Worm (Caenorhabditis elegans): ENCODE measurements around the gene F18E3.12.

ce11 chrV:7400095-7400494 is 14.7 kb upstream of the F18E3.12 start, which contains the start of gene cnc-9:
- no peak for TF ChIP-seq R02D3.7 (tag; optimal IDR thresholded peaks at IDR 0.05)
- TF ChIP-seq nhr-12 (tag; optimal IDR thresholded peaks at IDR 0.05): no peak
- TF ChIP-seq unc-39 (tag; optimal IDR thresholded peaks at IDR 0.05): no peak
- TF ChIP-seq ama-1 (optimal IDR thresholded peaks at IDR 0.05): no peak
- TF ChIP-seq snpc-4 (tag; optimal IDR thresholded peaks at IDR 0.05): no peak
- TF ChIP-seq fos-1 (tag; optimal IDR thresholded peaks at IDR 0.05): no peak
- no peak for TF ChIP-seq elt-1 (tag; optimal IDR thresholded peaks at IDR 0.05)
- no peak for TF ChIP-seq pqm-1 (tag; optimal IDR thresholded peaks at IDR 0.05)
- TF ChIP-seq nfya-1 (tag; optimal IDR thresholded peaks at IDR 0.05; ENCODE audit: insufficient read depth): no peak
